Fruit fly (Drosophila melanogaster): ENCODE results near the gene noi.
A peak's percentile ranks its signal among the peaks of the same experiment; 100 is the strongest.

Gene noi

dm6 chr3R:5613114-5613443 lies 21.8 kb upstream of the noi start, which contains the start of gene Atu (continued):
- peak; percentile 94 for TF ChIP-seq hb (GFP tag; IDR thresholded peaks at IDR 0.05; ENCODE audit: partially characterized antibody)
- TF ChIP-seq HmgD (GFP tag; optimal IDR thresholded peaks at IDR 0.05) = peak; percentile 51
- TF ChIP-seq amos (GFP tag; IDR thresholded peaks at IDR 0.05; ENCODE audit: partially characterized antibody) = peak; percentile 87
- peak; percentile 94 for TF ChIP-seq trem (tag; optimal IDR thresholded peaks at IDR 0.05)
- peak; percentile 42 for TF ChIP-seq Hr3 (GFP tag; optimal IDR thresholded peaks at IDR 0.05)
- TF ChIP-seq tx (GFP tag; optimal IDR thresholded peaks at IDR 0.05) = peak; percentile 12
- TF ChIP-seq E2f2 (GFP tag; IDR thresholded peaks at IDR 0.05) = peak; percentile 31; the same call in 1 of the 2 replicates
- TF ChIP-seq CG12659 (GFP tag; optimal IDR thresholded peaks at IDR 0.05) = peak; percentile 74
- TF ChIP-seq tap (tag; optimal IDR thresholded peaks at IDR 0.05) = no peak
- TF ChIP-seq CG9876 (GFP tag; optimal IDR thresholded peaks at IDR 0.05) = no peak
- TF ChIP-seq crol (GFP tag; IDR thresholded peaks at IDR 0.05) = no peak
- TF ChIP-seq gsb (GFP tag; IDR thresholded peaks at IDR 0.05) = no peak
- TF ChIP-seq Opbp (GFP tag; IDR thresholded peaks at IDR 0.05; ENCODE audit: partially characterized antibody) = peak; percentile 91
- TF ChIP-seq CG4282 (GFP tag; optimal IDR thresholded peaks at IDR 0.05) = no peak
- no peak for TF ChIP-seq tgo (GFP tag; IDR thresholded peaks at IDR 0.05)
- no peak for TF ChIP-seq ham (GFP tag; IDR thresholded peaks at IDR 0.05)
- no peak for TF ChIP-seq CG10321 (GFP tag; IDR thresholded peaks at IDR 0.05)
- TF ChIP-seq CG13123 (GFP tag; optimal IDR thresholded peaks at IDR 0.05) = no peak
- no peak for TF ChIP-seq ftz-f1 (GFP tag; optimal IDR thresholded peaks at IDR 0.05)
- TF ChIP-seq CG34422 (GFP tag; IDR thresholded peaks at IDR 0.05) = peak; percentile 39; the same call in 1 of the 3 replicates
- TF ChIP-seq CG30020 (tag; optimal IDR thresholded peaks at IDR 0.05) = peak; percentile 58
- TF ChIP-seq Hand (GFP tag; optimal IDR thresholded peaks at IDR 0.05) = no peak
- peak; percentile 94 for TF ChIP-seq CG14860 (GFP tag; IDR thresholded peaks at IDR 0.05; ENCODE audit: partially characterized antibody)
- TF ChIP-seq CG3163 (GFP tag; optimal IDR thresholded peaks at IDR 0.05) = no peak
- peak; percentile 39 for TF ChIP-seq CG13424 (tag; optimal IDR thresholded peaks at IDR 0.05)
- TF ChIP-seq HLHmδ (GFP tag; optimal IDR thresholded peaks at IDR 0.05) = no peak
- TF ChIP-seq CG17186 (GFP tag; optimal IDR thresholded peaks at IDR 0.05) = peak; percentile 57
- TF ChIP-seq sna (GFP tag; IDR thresholded peaks at IDR 0.05; ENCODE audit: partially characterized antibody) = peak; percentile 93
- no peak for TF ChIP-seq B-H1 (GFP tag; IDR thresholded peaks at IDR 0.05)
- no peak for TF ChIP-seq trh (GFP tag; optimal IDR thresholded peaks at IDR 0.05)
- TF ChIP-seq btn (GFP tag; optimal IDR thresholded peaks at IDR 0.05) = no peak
- TF ChIP-seq ap (GFP tag; IDR thresholded peaks at IDR 0.05) = no peak
- no peak for TF ChIP-seq fd3F (GFP tag; optimal IDR thresholded peaks at IDR 0.05)
- TF ChIP-seq B-H2 (GFP tag; optimal IDR thresholded peaks at IDR 0.05) = peak; percentile 5
- no peak for TF ChIP-seq ATbp (GFP tag; optimal IDR thresholded peaks at IDR 0.05)
- peak; percentile 98 for TF ChIP-seq CG2116 (GFP tag; optimal IDR thresholded peaks at IDR 0.05)
- peak; percentile 26 for TF ChIP-seq Tbp (GFP tag; optimal IDR thresholded peaks at IDR 0.05)
- peak; percentile 91 for TF ChIP-seq Med (GFP tag)
- peak; percentile 38 for TF ChIP-seq CG2678 (tag; optimal IDR thresholded peaks at IDR 0.05)
- TF ChIP-seq Scr (GFP tag; IDR thresholded peaks at IDR 0.05; ENCODE audit: partially characterized antibody) = peak; percentile 94
- TF ChIP-seq CG13296 (GFP tag; optimal IDR thresholded peaks at IDR 0.05) = no peak
- TF ChIP-seq Kr (GFP tag; optimal IDR thresholded peaks at IDR 0.05) = no peak
- peak; percentile 38 for TF ChIP-seq Dp (GFP tag; optimal IDR thresholded peaks at IDR 0.05)
- peak; percentile 11 for TF ChIP-seq Lhr (GFP tag; optimal IDR thresholded peaks at IDR 0.05)
- no peak for TF ChIP-seq CG9215 (GFP tag; IDR thresholded peaks at IDR 0.05)
- no peak for TF ChIP-seq h (optimal IDR thresholded peaks at IDR 0.05)
- no peak for TF ChIP-seq CG34376 (GFP tag; optimal IDR thresholded peaks at IDR 0.05)
- TF ChIP-seq gfzf (GFP tag; optimal IDR thresholded peaks at IDR 0.05) = peak; percentile 27
- peak; percentile 6; the same call in 1 of the 2 replicates for TF ChIP-seq onecut (GFP tag; IDR thresholded peaks at IDR 0.05)
- TF ChIP-seq CG8089 (GFP tag; optimal IDR thresholded peaks at IDR 0.05) = peak; percentile 46
- TF ChIP-seq Mrtf (GFP tag; IDR thresholded peaks at IDR 0.05) = no peak
- peak; percentile 12 for TF ChIP-seq cato (GFP tag; optimal IDR thresholded peaks at IDR 0.05; ENCODE audit: borderline replicate concordance)

All from whole organism, embryonic.